Fruit fly (Drosophila melanogaster): ENCODE data around the gene mRpS2.

dm6 chr2L:4800033-4800432 lies 50.2 kb downstream of the mRpS2 start:
- no peak for TF ChIP-seq CG11617 (GFP tag; optimal IDR thresholded peaks at IDR 0.05)
- TF ChIP-seq CG5204 (GFP tag; optimal IDR thresholded peaks at IDR 0.05), result no peak
- TF ChIP-seq CG14711 (tag; optimal IDR thresholded peaks at IDR 0.05), result no peak
- no peak for TF ChIP-seq CG7101 (tag; optimal IDR thresholded peaks at IDR 0.05)
- no peak for TF ChIP-seq bab1 (GFP tag; optimal IDR thresholded peaks at IDR 0.05)

Data from whole organism, adult.